Worm (Caenorhabditis elegans) whole organism, mixed stage, embryonic: ENCODE results near the gene srxa-10.

Source experiments
- M03D4.4 ChIP-seq: sonication (generic microtip); optimal IDR thresholded peaks from 2 replicates; lab custom pipeline; 2017; ENCODE audit warnings: mild to moderate bottlenecking, missing genetic modification characterization, missing compliant biosample characterization
- bed-3 ChIP-seq: fragments of 200-800 bp; sonication (Bioruptor generic); optimal IDR thresholded peaks from 3 replicates; lab custom pipeline; 2018; ENCODE audit warnings: mild to moderate bottlenecking, missing genetic modification characterization, moderate library complexity, missing compliant biosample characterization
- blmp-1 ChIP-seq: fragments of 150-350 bp; optimal IDR thresholded peaks from 2 replicates; lab custom pipeline; 2014; ENCODE audit warnings: missing biosample characterization, missing genetic modification characterization
- ceh-39 ChIP-seq: fragments of 150-350 bp; optimal IDR thresholded peaks from 2 replicates; lab custom pipeline; 2014; ENCODE audit warnings: missing biosample characterization, missing genetic modification characterization
- ces-1 ChIP-seq: fragments of 150-350 bp; optimal IDR thresholded peaks from 2 replicates; lab custom pipeline; 2014; ENCODE audit warnings: missing biosample characterization, missing genetic modification reagents, missing genetic modification characterization
- cnd-1 ChIP-seq: fragments of 200-800 bp; sonication (Bioruptor generic); optimal IDR thresholded peaks from 2 replicates; lab custom pipeline; 2018; ENCODE audit warnings: mild to moderate bottlenecking, missing genetic modification characterization, missing compliant biosample characterization
- elt-1 ChIP-seq: sonication (generic microtip); optimal IDR thresholded peaks from 2 replicates; lab custom pipeline; 2017; ENCODE audit warnings: missing genetic modification characterization, mild to moderate bottlenecking, missing compliant biosample characterization, antibody characterized with exemption, moderate library complexity, borderline replicate concordance; ENCODE audit not compliant: insufficient read depth
- elt-3 ChIP-seq: fragments of 150-350 bp; optimal IDR thresholded peaks from 2 replicates; lab custom pipeline; 2014; ENCODE audit warnings: missing biosample characterization, missing genetic modification characterization
- flh-1 ChIP-seq: fragments of 200-800 bp; sonication (Bioruptor generic); optimal IDR thresholded peaks from 2 replicates; lab custom pipeline; 2018; ENCODE audit warnings: mild to moderate bottlenecking, missing genetic modification characterization, moderate library complexity, missing compliant biosample characterization
- ham-2 ChIP-seq: fragments of 200-800 bp; sonication (Bioruptor generic); optimal IDR thresholded peaks from 2 replicates; lab custom pipeline; 2018; ENCODE audit warnings: mild to moderate bottlenecking, missing genetic modification characterization, missing compliant biosample characterization
- hlh-1 ChIP-seq: fragments of 150-350 bp; optimal IDR thresholded peaks from 2 replicates; lab custom pipeline; 2014; ENCODE audit warnings: missing biosample characterization, missing genetic modification reagents, missing genetic modification characterization
- lin-13 ChIP-seq: fragments of 150-350 bp; optimal IDR thresholded peaks from 2 replicates; lab custom pipeline; 2014; ENCODE audit warnings: missing biosample characterization, missing genetic modification characterization
- lin-32 ChIP-seq: fragments of 200-800 bp; sonication (Bioruptor generic); optimal IDR thresholded peaks from 2 replicates; lab custom pipeline; 2018; ENCODE audit warnings: mild to moderate bottlenecking, missing genetic modification characterization, missing compliant biosample characterization
- lsy-2 ChIP-seq: fragments of 150-350 bp; optimal IDR thresholded peaks from 2 replicates; lab custom pipeline; 2014; ENCODE audit warnings: missing biosample characterization, missing genetic modification characterization
- mab-5 ChIP-seq: fragments of 150-350 bp; optimal IDR thresholded peaks from 2 replicates; lab custom pipeline; 2014; ENCODE audit warnings: missing biosample characterization, missing genetic modification characterization
- mep-1 ChIP-seq: fragments of 150-350 bp; optimal IDR thresholded peaks from 2 replicates; lab custom pipeline; 2017; ENCODE audit warnings: missing biosample characterization, missing genetic modification reagents, missing genetic modification characterization, inconsistent platforms
- mls-2 ChIP-seq: sonication (generic microtip); optimal IDR thresholded peaks from 2 replicates; lab custom pipeline; 2016; ENCODE audit warnings: mild to moderate bottlenecking, missing genetic modification characterization, moderate library complexity, missing compliant biosample characterization
- nhr-12 ChIP-seq: fragments of 150-350 bp; optimal IDR thresholded peaks from 2 replicates; lab custom pipeline; 2014; ENCODE audit warnings: missing biosample characterization, missing genetic modification characterization
- nhr-2 ChIP-seq: fragments of 150-350 bp; optimal IDR thresholded peaks from 2 replicates; lab custom pipeline; 2014; ENCODE audit warnings: missing biosample characterization, missing genetic modification characterization
- nhr-237 ChIP-seq: fragments of 150-350 bp; optimal IDR thresholded peaks from 2 replicates; lab custom pipeline; 2014; ENCODE audit warnings: missing biosample characterization, missing genetic modification characterization
- nhr-28 ChIP-seq: fragments of 150-350 bp; optimal IDR thresholded peaks from 2 replicates; lab custom pipeline; 2014; ENCODE audit warnings: missing biosample characterization, missing genetic modification characterization
- nhr-76 ChIP-seq: sonication (generic microtip); optimal IDR thresholded peaks from 2 replicates; lab custom pipeline; 2017; ENCODE audit warnings: missing biosample characterization, missing genetic modification characterization
- pha-4 ChIP-seq: fragments of 150-350 bp; optimal IDR thresholded peaks from 2 replicates; lab custom pipeline; 2018; ENCODE audit warnings: missing biosample characterization, missing genetic modification reagents, missing genetic modification characterization
- sem-2 ChIP-seq: fragments of 200-800 bp; sonication (Bioruptor generic); optimal IDR thresholded peaks from 2 replicates; lab custom pipeline; 2018; ENCODE audit warnings: mild to moderate bottlenecking, missing genetic modification characterization, missing compliant biosample characterization
- snpc-4 ChIP-seq: fragments of 150-350 bp; optimal IDR thresholded peaks from 2 replicates; lab custom pipeline; 2014; ENCODE audit warnings: missing biosample characterization, missing genetic modification characterization
- tbx-8 ChIP-seq: fragments of 200-800 bp; sonication (Bioruptor generic); optimal IDR thresholded peaks from 2 replicates; lab custom pipeline; 2018; ENCODE audit warnings: mild to moderate bottlenecking, missing genetic modification characterization, moderate library complexity, missing compliant biosample characterization
- unc-120 ChIP-seq: sonication (generic microtip); optimal IDR thresholded peaks from 2 replicates; lab custom pipeline; 2017; ENCODE audit warnings: missing genetic modification characterization, missing compliant biosample characterization; ENCODE audit not compliant: poor library complexity, severe bottlenecking
- unc-39 ChIP-seq: fragments of 150-350 bp; optimal IDR thresholded peaks from 2 replicates; lab custom pipeline; 2014; ENCODE audit warnings: missing biosample characterization, missing genetic modification characterization
- unc-62 ChIP-seq: fragments of 150-350 bp; optimal IDR thresholded peaks from 2 replicates; lab custom pipeline; 2014; ENCODE audit warnings: missing biosample characterization, missing genetic modification reagents, missing genetic modification characterization
- zip-8 ChIP-seq: fragments of 150-350 bp; optimal IDR thresholded peaks from 2 replicates; lab custom pipeline; 2014; ENCODE audit warnings: missing biosample characterization, missing genetic modification characterization

The srxa-10 gene

DNA sequence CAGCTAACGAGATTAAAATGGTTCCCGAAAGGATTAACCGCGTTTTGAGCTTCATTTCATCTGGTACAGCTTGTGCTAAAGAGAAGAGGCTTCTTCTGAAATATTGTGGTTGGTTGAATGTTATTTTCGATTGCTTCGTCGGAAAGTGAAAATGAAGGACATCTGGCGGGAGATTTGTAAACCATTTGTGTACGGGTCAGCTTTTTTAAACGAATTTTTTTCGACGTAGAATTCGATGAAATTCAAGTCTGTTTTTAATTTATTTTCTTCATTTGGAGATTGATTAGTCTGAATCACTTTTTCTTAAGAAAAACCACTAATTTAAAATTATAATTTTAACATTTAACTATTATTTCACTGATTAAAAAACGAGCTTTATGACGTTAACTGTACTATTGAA, 16.1 kb downstream of the srxa-10 start, which contains the start of gene sqv-3:
sqv-3 (minus strand) TSS at position 101 of the 400 bp plus-strand sequence.
- TF ChIP-seq sem-2 (GFP tag; lab: Kevin White, UChicago) (no peak), M03D4.4 (tag; lab: Kevin White, UChicago) (no peak)

- TF ChIP-seq cnd-1 (no peak), ces-1 (GFP tag; lab: Kevin White, UChicago) (no peak), unc-120 (tag; lab: Kevin White, UChicago) (no peak), lin-32 (GFP tag; lab: Kevin White, UChicago) (no peak), blmp-1 (no peak), mab-5 (tag; lab: Kevin White, UChicago) (no peak), nhr-2 (tag; lab: Kevin White, UChicago) (no peak), elt-1 (no peak)
These were observed 17.3 kb downstream of the srxa-10 start for ce11 chrIII:9779080-9779479.

- TF ChIP-seq mep-1 (tag; lab: Kevin White, UChicago) = no peak
- TF ChIP-seq ceh-39 (tag; lab: Kevin White, UChicago) = peak; percentile 16
- TF ChIP-seq nhr-237 (tag; lab: Kevin White, UChicago) = no peak
- peak; percentile 20 for TF ChIP-seq unc-120 (tag; lab: Kevin White, UChicago)
- no peak for TF ChIP-seq tbx-8 (GFP tag; lab: Kevin White, UChicago)
These were observed 20.0 kb downstream of the srxa-10 start, which contains the start of gene usp-46 for ce11 chrIII:9776323-9776722. TSS of gene usp-46 (plus strand) at chrIII:9776623.

DNA sequence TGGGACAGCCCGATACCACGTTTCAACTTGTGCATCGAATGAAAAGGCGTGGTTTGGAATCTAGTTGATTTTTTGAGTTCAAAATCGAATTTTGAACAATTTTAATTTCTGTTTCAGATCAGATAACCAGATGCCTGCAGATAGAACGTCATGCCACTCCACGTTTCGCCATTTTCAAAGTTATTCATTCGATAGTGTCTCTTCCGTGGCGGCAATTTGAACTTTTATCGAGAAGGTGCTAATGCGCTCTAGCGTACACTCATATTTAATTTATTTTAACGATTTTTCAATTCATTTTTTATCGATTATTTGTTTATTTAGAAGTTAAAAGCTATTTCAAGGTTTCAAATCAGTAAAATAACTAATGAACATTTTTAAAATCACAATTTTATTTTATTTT, 20.4 kb downstream of the srxa-10 start:
- TF ChIP-seq pha-4 (tag; lab: Kevin White, UChicago) (no peak), M03D4.4 (tag; lab: Kevin White, UChicago) (no peak), lsy-2 (tag; lab: Kevin White, UChicago) (no peak), mls-2 (no peak), ceh-39 (tag; lab: Kevin White, UChicago) (no peak), elt-1 (no peak), ham-2 (GFP tag; lab: Kevin White, UChicago) (no peak), nhr-28 (no peak), lin-13 (tag; lab: Kevin White, UChicago) (no peak), unc-120 (tag; lab: Kevin White, UChicago) (no peak), unc-62 (GFP tag; lab: Kevin White, UChicago) (no peak), flh-1 (GFP tag; lab: Kevin White, UChicago) (no peak), mep-1 (tag; lab: Kevin White, UChicago) (no peak), nhr-12 (tag; lab: Kevin White, UChicago) (no peak)

DNA sequence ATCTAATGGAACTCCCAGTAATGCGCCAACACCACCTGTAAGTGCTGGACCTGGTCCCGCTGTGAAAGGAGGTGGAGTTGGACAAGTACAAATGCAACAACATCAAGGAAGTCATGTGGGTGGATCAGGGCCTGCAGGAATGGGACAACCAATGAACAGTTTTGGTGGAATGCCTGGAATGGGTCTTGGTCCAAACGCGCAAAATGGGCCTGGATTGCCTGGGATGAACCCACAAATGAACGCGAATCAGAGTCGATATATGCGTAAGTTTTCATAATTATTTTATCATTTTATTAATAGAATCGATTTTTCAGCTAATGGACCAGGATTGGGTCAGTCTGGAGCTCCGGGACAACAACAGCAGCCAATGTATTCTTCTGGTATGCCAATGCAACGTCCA, 24.0 kb downstream of the srxa-10 start:
- TF ChIP-seq ham-2 (GFP tag; lab: Kevin White, UChicago) (no peak), hlh-1 (tag; lab: Kevin White, UChicago) (no peak)

- TF ChIP-seq mab-5 (tag; lab: Kevin White, UChicago) (no peak), ceh-39 (tag; lab: Kevin White, UChicago) (no peak), nhr-2 (tag; lab: Kevin White, UChicago) (no peak), zip-8 (tag; lab: Kevin White, UChicago) (no peak), nhr-76 (no peak), mep-1 (tag; lab: Kevin White, UChicago) (no peak), pha-4 (tag; lab: Kevin White, UChicago) (no peak), lin-13 (tag; lab: Kevin White, UChicago) (no peak), flh-1 (GFP tag; lab: Kevin White, UChicago) (no peak), bed-3 (no peak), cnd-1 (no peak), unc-39 (tag; lab: Kevin White, UChicago) (no peak), ces-1 (GFP tag; lab: Kevin White, UChicago) (no peak), snpc-4 (tag; lab: Kevin White, UChicago) (no peak), nhr-28 (no peak), elt-1 (no peak), nhr-12 (tag; lab: Kevin White, UChicago) (no peak), mls-2 (no peak), elt-3 (no peak), lin-32 (GFP tag; lab: Kevin White, UChicago) (no peak)
- TF ChIP-seq, all 35 proteins: peak for 0
These were observed 25.8 kb downstream of the srxa-10 start for ce11 chrIII:9770590-9770989.
